Fruit fly (Drosophila melanogaster): Measurements from ENCODE around the gene CG33169.

Gene CG33169

DNA sequence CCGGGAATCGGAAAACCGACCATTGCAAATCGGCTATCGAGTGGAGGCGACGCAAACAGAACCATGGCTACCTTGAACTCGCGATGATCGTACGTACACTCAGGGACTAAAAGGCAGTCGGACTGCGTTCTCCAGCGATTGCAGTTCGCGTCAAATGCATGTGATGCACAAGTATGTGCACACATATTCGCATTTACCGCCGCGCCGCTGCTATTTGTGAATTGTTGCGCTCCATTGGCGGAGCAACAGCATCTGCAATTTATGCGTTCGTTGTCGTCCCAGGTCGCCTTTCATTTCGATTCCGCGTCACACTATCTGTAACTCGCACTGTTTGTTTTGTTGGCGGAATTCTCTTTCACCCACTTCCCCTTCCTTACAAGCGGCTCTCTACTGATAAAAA lies 43.5 kb upstream of the CG33169 start:
- no peak for TF ChIP-seq Lhr (GFP tag; optimal IDR thresholded peaks at IDR 0.05)
- TF ChIP-seq CG12744 (GFP tag; optimal IDR thresholded peaks at IDR 0.05), result no peak
- peak; percentile 5 for TF ChIP-seq Ets65A (GFP tag)
- TF ChIP-seq CG15479 (GFP tag; optimal IDR thresholded peaks at IDR 0.05), result peak; percentile 75
- no peak for TF ChIP-seq nerfin-1 (tag; optimal IDR thresholded peaks at IDR 0.05)
- TF ChIP-seq Abd-B (GFP tag; optimal IDR thresholded peaks at IDR 0.05), result no peak
- TF ChIP-seq CG17328 (GFP tag; IDR thresholded peaks at IDR 0.05), result no peak
- no peak for TF ChIP-seq odd (GFP tag; optimal IDR thresholded peaks at IDR 0.05)
- no peak for TF ChIP-seq CG17912 (GFP tag; optimal IDR thresholded peaks at IDR 0.05)
- TF ChIP-seq Hmx (GFP tag; optimal IDR thresholded peaks at IDR 0.05), result no peak
- TF ChIP-seq CG17802 (tag; optimal IDR thresholded peaks at IDR 0.05), result no peak
- TF ChIP-seq dysf (GFP tag; IDR thresholded peaks at IDR 0.05), result 0 out of 3 replicates have a peak, but pooled peaks have one; percentile 26
- TF ChIP-seq Med (GFP tag), result no peak
- no peak for TF ChIP-seq Vsx1 (GFP tag; optimal IDR thresholded peaks at IDR 0.05)
- no peak for TF ChIP-seq CG6813 (GFP tag; optimal IDR thresholded peaks at IDR 0.05)
- TF ChIP-seq Nf-YA (GFP tag; IDR thresholded peaks at IDR 0.05), result no peak
- TF ChIP-seq CG2116 (GFP tag; optimal IDR thresholded peaks at IDR 0.05), result no peak
- TF ChIP-seq chm (GFP tag; IDR thresholded peaks at IDR 0.05), result no peak
- no peak for TF ChIP-seq ttk (GFP tag; IDR thresholded peaks at IDR 0.05)
- TF ChIP-seq CG2712 (tag; optimal IDR thresholded peaks at IDR 0.05), result no peak
- no peak for TF ChIP-seq Adf1 (GFP tag; IDR thresholded peaks at IDR 0.05)
- TF ChIP-seq wdn (GFP tag; IDR thresholded peaks at IDR 0.05), result no peak
- no peak for TF ChIP-seq MESR4 (GFP tag; optimal IDR thresholded peaks at IDR 0.05)
- TF ChIP-seq CG3065 (GFP tag; optimal IDR thresholded peaks at IDR 0.05), result no peak
- TF ChIP-seq klu (GFP tag; IDR thresholded peaks at IDR 0.05), result no peak

DNA sequence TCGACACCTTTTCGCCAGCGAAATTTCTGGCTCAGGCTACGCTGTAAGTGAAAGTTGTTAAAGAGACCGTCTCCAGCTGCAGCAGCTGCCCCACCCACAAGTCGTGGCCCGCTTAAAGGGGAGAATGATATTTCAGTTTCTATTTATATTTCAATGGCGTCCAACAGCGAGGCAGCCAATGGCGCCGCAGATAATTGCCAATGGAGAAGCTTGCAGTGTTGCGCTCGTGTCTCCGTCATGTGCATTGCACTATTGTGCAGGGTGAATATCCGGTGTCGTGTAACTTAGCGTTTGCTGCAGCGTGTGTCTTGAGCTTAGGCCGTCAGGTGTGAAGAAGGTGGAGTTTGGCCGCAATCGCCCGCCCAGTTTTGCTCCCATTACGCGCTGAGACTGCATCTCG lies 42.3 kb upstream of the CG33169 start:
- TF ChIP-seq CG18619 (GFP tag; optimal IDR thresholded peaks at IDR 0.05), result no peak
- TF ChIP-seq Drgx (GFP tag; IDR thresholded peaks at IDR 0.05), result peak; percentile 30; the same call in 1 of the 2 replicates
- no peak for TF ChIP-seq tna (GFP tag; IDR thresholded peaks at IDR 0.05; ENCODE audit: partially characterized antibody)
- TF ChIP-seq Med (GFP tag), result peak; percentile 27
- no peak for TF ChIP-seq Chrac-16 (GFP tag; optimal IDR thresholded peaks at IDR 0.05)
- no peak for TF ChIP-seq unpg (GFP tag; optimal IDR thresholded peaks at IDR 0.05)
- no peak for TF ChIP-seq CG17568 (GFP tag; optimal IDR thresholded peaks at IDR 0.05)
- no peak for TF ChIP-seq CG11723 (GFP tag; optimal IDR thresholded peaks at IDR 0.05)
- TF ChIP-seq sd (tag; optimal IDR thresholded peaks at IDR 0.05), result no peak
- 0 out of 3 replicates have a peak, but pooled peaks have one; percentile 6 for TF ChIP-seq dysf (GFP tag; IDR thresholded peaks at IDR 0.05)
- TF ChIP-seq sr (GFP tag; IDR thresholded peaks at IDR 0.05), result 0 out of 3 replicates have a peak, but pooled peaks have one; percentile 15
- TF ChIP-seq CG3163 (GFP tag; optimal IDR thresholded peaks at IDR 0.05), result no peak
- TF ChIP-seq sima (GFP tag; optimal IDR thresholded peaks at IDR 0.05), result no peak
- 0 out of 2 replicates have a peak, but pooled peaks have one; percentile 11 for TF ChIP-seq inv (GFP tag; IDR thresholded peaks at IDR 0.05; ENCODE audit: partially characterized antibody)
- peak; percentile 52 for TF ChIP-seq Nf-YC (tag; optimal IDR thresholded peaks at IDR 0.05)
- no peak for TF ChIP-seq luna (GFP tag; optimal IDR thresholded peaks at IDR 0.05)
- TF ChIP-seq CG15269 (tag; optimal IDR thresholded peaks at IDR 0.05), result no peak
- 0 out of 2 replicates have a peak, but pooled peaks have one; percentile 22 for TF ChIP-seq NFAT (GFP tag; IDR thresholded peaks at IDR 0.05)
- peak; percentile 77 for TF ChIP-seq Nf-YB (GFP tag; optimal IDR thresholded peaks at IDR 0.05)
